Worm (Caenorhabditis elegans) whole organism, L3 larva: ENCODE measurements around the gene F31D5.7.
A peak's percentile ranks its signal among the peaks of the same experiment; 100 is the strongest.

Source experiments
- R02D3.7 ChIP-seq: fragments of 150-350 bp; optimal IDR thresholded peaks from 2 replicates; lab custom pipeline; 2014; ENCODE audit warnings: missing biosample characterization, missing genetic modification characterization
- ZK546.5 ChIP-seq: sonication (generic microtip); optimal IDR thresholded peaks from 2 replicates; lab custom pipeline; 2017; ENCODE audit warnings: missing biosample characterization, missing genetic modification characterization
- aly-2 ChIP-seq: fragments of 150-350 bp; optimal IDR thresholded peaks from 2 replicates; lab custom pipeline; 2014; ENCODE audit warnings: missing biosample characterization, missing genetic modification characterization
- ceh-16 ChIP-seq: sonication (generic microtip); optimal IDR thresholded peaks from 2 replicates; lab custom pipeline; 2017; ENCODE audit warnings: missing biosample characterization, missing genetic modification characterization
- ceh-28 ChIP-seq: fragments of 150-350 bp; optimal IDR thresholded peaks from 2 replicates; lab custom pipeline; 2014; ENCODE audit warnings: missing biosample characterization, missing genetic modification reagents, missing genetic modification characterization
- egl-27 ChIP-seq: sonication (generic microtip); optimal IDR thresholded peaks from 4 replicates; lab custom pipeline; 2017; ENCODE audit warnings: missing biosample characterization, missing genetic modification reagents, missing genetic modification characterization
- elt-1 ChIP-seq: fragments of 150-350 bp; optimal IDR thresholded peaks from 2 replicates; lab custom pipeline; 2014; ENCODE audit warnings: missing biosample characterization, missing genetic modification characterization
- elt-2 ChIP-seq: sonication (generic microtip); optimal IDR thresholded peaks from 2 replicates; lab custom pipeline; 2016; ENCODE audit warnings: missing genetic modification reagents, mild to moderate bottlenecking, missing genetic modification characterization, missing compliant biosample characterization
- eor-1 ChIP-seq, 2 experiments: fragments of 150-350 bp; optimal IDR thresholded peaks; 2 replicates each; lab custom pipeline; 2014 to 2018; ENCODE audit warnings: missing biosample characterization in 2 of 2, missing genetic modification characterization in 2 of 2
- fkh-2 ChIP-seq: fragments of 150-350 bp; optimal IDR thresholded peaks from 2 replicates; lab custom pipeline; 2014; ENCODE audit warnings: missing biosample characterization, missing genetic modification reagents, missing genetic modification characterization
- fos-1 ChIP-seq: fragments of 150-350 bp; optimal IDR thresholded peaks from 2 replicates; lab custom pipeline; 2014; ENCODE audit warnings: missing biosample characterization, missing genetic modification characterization
- hmg-11 ChIP-seq: sonication (generic microtip); optimal IDR thresholded peaks from 2 replicates; lab custom pipeline; 2016; ENCODE audit warnings: missing genetic modification characterization, missing compliant biosample characterization
- lin-15B ChIP-seq: fragments of 150-350 bp; optimal IDR thresholded peaks from 2 replicates; lab custom pipeline; 2014; ENCODE audit warnings: missing biosample characterization, missing genetic modification characterization
- lin-39 ChIP-seq: fragments of 150-350 bp; optimal IDR thresholded peaks from 2 replicates; lab custom pipeline; 2018; ENCODE audit warnings: missing biosample characterization, missing genetic modification reagents, missing genetic modification characterization
- lsy-12 ChIP-seq: sonication (generic microtip); optimal IDR thresholded peaks from 2 replicates; lab custom pipeline; 2016; ENCODE audit warnings: mild to moderate bottlenecking, missing genetic modification characterization, missing compliant biosample characterization
- mdl-1 ChIP-seq: fragments of 150-350 bp; optimal IDR thresholded peaks from 2 replicates; lab custom pipeline; 2014; ENCODE audit warnings: missing biosample characterization, missing genetic modification characterization
- mml-1 ChIP-seq: fragments of 150-350 bp; sonication (generic microtip); optimal IDR thresholded peaks from 3 replicates; lab custom pipeline; 2014; ENCODE audit warnings: missing biosample characterization, missing genetic modification characterization
- nfya-1 ChIP-seq: sonication (generic microtip); optimal IDR thresholded peaks from 2 replicates; lab custom pipeline; 2017; ENCODE audit warnings: missing genetic modification characterization, mild to moderate bottlenecking, missing compliant biosample characterization, antibody characterized with exemption, moderate library complexity; ENCODE audit not compliant: insufficient read depth
- nhr-11 ChIP-seq: fragments of 150-350 bp; optimal IDR thresholded peaks from 2 replicates; lab custom pipeline; 2014; ENCODE audit warnings: missing biosample characterization, missing genetic modification characterization
- nhr-12 ChIP-seq: fragments of 150-350 bp; optimal IDR thresholded peaks from 2 replicates; lab custom pipeline; 2014; ENCODE audit warnings: missing biosample characterization, missing genetic modification characterization
- nhr-23 ChIP-seq: fragments of 150-350 bp; optimal IDR thresholded peaks from 2 replicates; lab custom pipeline; 2014; ENCODE audit warnings: missing biosample characterization, missing genetic modification reagents, missing genetic modification characterization
- nhr-43 ChIP-seq: sonication (generic microtip); optimal IDR thresholded peaks from 2 replicates; lab custom pipeline; 2016; ENCODE audit warnings: mild to moderate bottlenecking, missing genetic modification characterization, missing compliant biosample characterization; ENCODE audit not compliant: poor library complexity, severe bottlenecking
- nhr-67 ChIP-seq: fragments of 150-350 bp; optimal IDR thresholded peaks from 2 replicates; lab custom pipeline; 2014; ENCODE audit warnings: missing biosample characterization, missing genetic modification characterization
- nhr-76 ChIP-seq: fragments of 150-350 bp; sonication (generic microtip); optimal IDR thresholded peaks from 5 replicates; lab custom pipeline; 2014; ENCODE audit warnings: missing biosample characterization, missing genetic modification characterization
- nhr-77 ChIP-seq: fragments of 150-350 bp; optimal IDR thresholded peaks from 2 replicates; lab custom pipeline; 2014; ENCODE audit warnings: missing biosample characterization, missing genetic modification characterization
- pha-4 ChIP-seq: fragments of 150-350 bp; optimal IDR thresholded peaks from 2 replicates; lab custom pipeline; 2014; ENCODE audit warnings: missing biosample characterization, missing genetic modification reagents, missing genetic modification characterization
- pqm-1 ChIP-seq: fragments of 150-350 bp; optimal IDR thresholded peaks from 2 replicates; lab custom pipeline; 2017; ENCODE audit warnings: missing biosample characterization, missing genetic modification characterization, inconsistent platforms
- skn-1 ChIP-seq: fragments of 150-350 bp; optimal IDR thresholded peaks from 2 replicates; lab custom pipeline; 2014; ENCODE audit warnings: missing biosample characterization, missing genetic modification characterization
- snpc-4 ChIP-seq: fragments of 150-350 bp; optimal IDR thresholded peaks from 2 replicates; lab custom pipeline; 2014; ENCODE audit warnings: missing biosample characterization, missing genetic modification characterization
- unc-39 ChIP-seq: sonication (generic microtip); optimal IDR thresholded peaks from 4 replicates; lab custom pipeline; 2017; ENCODE audit warnings: missing biosample characterization, missing genetic modification characterization
- unc-62 ChIP-seq: fragments of 150-350 bp; sonication (generic microtip); optimal IDR thresholded peaks from 4 replicates; lab custom pipeline; 2014; ENCODE audit warnings: missing biosample characterization, missing genetic modification reagents, missing genetic modification characterization
- zag-1 ChIP-seq: fragments of 150-350 bp; optimal IDR thresholded peaks from 2 replicates; lab custom pipeline; 2014; ENCODE audit warnings: missing biosample characterization, missing genetic modification characterization
- ztf-11 ChIP-seq: fragments of 150-350 bp; optimal IDR thresholded peaks from 2 replicates; lab custom pipeline; 2014; ENCODE audit warnings: missing biosample characterization, missing genetic modification characterization
- ztf-4 ChIP-seq: fragments of 150-350 bp; optimal IDR thresholded peaks from 2 replicates; lab custom pipeline; 2014; ENCODE audit warnings: missing biosample characterization, missing genetic modification characterization

Gene F31D5.7

ce11 chrII:4237701-4238214 lies 26.5 kb downstream of the F31D5.7 start, which contains the start of the genes fbxc-44 and C16A11.2:
fbxc-44 (minus strand) TSS chrII:4237751.
C16A11.2 (plus strand) TSS chrII:4238203.
- TF ChIP-seq lin-39: peak; percentile 14
- no peak for TF ChIP-seq ceh-16
- peak; percentile 32 for TF ChIP-seq ceh-28 (tag; lab: Kevin White, UChicago)
- TF ChIP-seq hmg-11 (tag; lab: Kevin White, UChicago): peak; percentile 63
- peak; percentile 29 for TF ChIP-seq pha-4 (tag; lab: Kevin White, UChicago)
- TF ChIP-seq nhr-23 (tag; lab: Kevin White, UChicago): peak; percentile 58
- peak; percentile 1 for TF ChIP-seq R02D3.7
- no peak for TF ChIP-seq nhr-76 (tag; lab: Kevin White, UChicago)
- TF ChIP-seq fkh-2 (tag; lab: Kevin White, UChicago): no peak
- peak; percentile 27 for TF ChIP-seq snpc-4
- peak; percentile 51 for TF ChIP-seq nfya-1 (tag; lab: Kevin White, UChicago)

ce11 chrII:4238963-4239362 lies 27.8 kb downstream of the F31D5.7 start:
- TF ChIP-seq egl-27 (tag; lab: Kevin White, UChicago): no peak
- peak; percentile 92 for TF ChIP-seq nfya-1 (tag; lab: Kevin White, UChicago)

ce11 chrII:4244959-4245358 lies 33.7 kb downstream of the F31D5.7 start:
- no peak for TF ChIP-seq fkh-2 (tag; lab: Kevin White, UChicago)
- no peak for TF ChIP-seq skn-1 (tag; lab: Kevin White, UChicago)
- TF ChIP-seq nhr-12: no peak
- TF ChIP-seq eor-1 (tag; optimal IDR thresholded peaks at IDR 0.05; lab: Kevin White, UChicago): no peak
- TF ChIP-seq snpc-4: no peak
- no peak for TF ChIP-seq ceh-28 (tag; lab: Kevin White, UChicago)
- TF ChIP-seq ztf-4 (tag; lab: Kevin White, UChicago): no peak
- TF ChIP-seq unc-39: no peak
- no peak for TF ChIP-seq unc-62 (GFP tag; lab: Kevin White, UChicago)
- no peak for TF ChIP-seq egl-27 (tag; lab: Kevin White, UChicago)
- no peak for TF ChIP-seq nhr-23 (tag; lab: Kevin White, UChicago)
- TF ChIP-seq ZK546.5 (tag; lab: Kevin White, UChicago): no peak

- TF ChIP-seq ztf-11 (tag; lab: Kevin White, UChicago) (no peak), unc-39 (no peak), nhr-77 (no peak), nhr-43 (tag; lab: Kevin White, UChicago) (no peak), nhr-12 (no peak), nhr-23 (tag; lab: Kevin White, UChicago) (no peak), lin-15B (tag; lab: Kevin White, UChicago) (no peak)
Observed at ce11 chrII:4246897-4247296, 35.7 kb downstream of the F31D5.7 start, which contains the start of gene gpa-11. gpa-11 (plus strand) TSS chrII:4247197.

ce11 chrII:4256541-4257001 lies 45.4 kb downstream of the F31D5.7 start, which contains the start of gene C16A11.7:
C16A11.7 (minus strand) TSS chrII:4256951.
- TF ChIP-seq ceh-28 (tag; lab: Kevin White, UChicago) (peak; percentile 93), elt-2 (no peak)

ce11 chrII:4258683-4259082 lies 47.5 kb downstream of the F31D5.7 start, which contains the start of gene clec-135:
clec-135 (minus strand) TSS chrII:4258783.
- no peak for TF ChIP-seq elt-1
- no peak for TF ChIP-seq nhr-11 (tag; lab: Kevin White, UChicago)
- no peak for TF ChIP-seq nhr-67
- TF ChIP-seq mml-1: no peak
- no peak for TF ChIP-seq fos-1
- no peak for TF ChIP-seq zag-1
- TF ChIP-seq ceh-16: no peak
- no peak for TF ChIP-seq aly-2 (tag; lab: Kevin White, UChicago)
- TF ChIP-seq nhr-77: no peak
- TF ChIP-seq eor-1 (tag; optimal IDR thresholded peaks at IDR 0.05; lab: Kevin White, UChicago): no peak
- no peak for TF ChIP-seq unc-39
- no peak for TF ChIP-seq pqm-1 (tag; lab: Kevin White, UChicago)
- no peak for TF ChIP-seq nhr-23 (tag; lab: Kevin White, UChicago)
- TF ChIP-seq nhr-76 (tag; lab: Kevin White, UChicago): no peak
- no peak for TF ChIP-seq mdl-1
- no peak for TF ChIP-seq lin-39
- TF ChIP-seq lsy-12: no peak
- no peak for TF ChIP-seq ztf-4 (tag; lab: Kevin White, UChicago)
